Fruit fly (Drosophila melanogaster) whole organism, prepupa: ENCODE data around the gene CG10317.

Source experiments
- CG10669 ChIP-seq: fragments of 200-800 bp; sonication (Bioruptor generic); optimal IDR thresholded peaks from 3 replicates; lab custom pipeline; 2018; ENCODE audit warnings: missing biosample characterization, mild to moderate bottlenecking, missing genetic modification characterization, moderate library complexity
- CG1621 ChIP-seq: fragments of 200-800 bp; sonication (Bioruptor generic); optimal IDR thresholded peaks from 3 replicates; lab custom pipeline; 2018; ENCODE audit warnings: missing biosample characterization, mild to moderate bottlenecking, missing genetic modification characterization
- Eip75B ChIP-seq: fragments of 200-800 bp; sonication (Bioruptor generic); optimal IDR thresholded peaks from 3 replicates; lab custom pipeline; 2016; ENCODE audit warnings: missing biosample characterization, missing genetic modification characterization
- Gug ChIP-seq: fragments of 200-800 bp; sonication (Bioruptor generic); IDR thresholded peaks from 2 replicates; pipeline ENCODE4 v1.3.6; 2022; ENCODE audit warnings: missing biosample characterization, missing genetic modification characterization
- Hr38 ChIP-seq: sonication (Bioruptor generic); optimal IDR thresholded peaks from 2 replicates; lab custom pipeline; 2016; ENCODE audit warnings: missing biosample characterization, missing genetic modification characterization
- dsx ChIP-seq: fragments of 200-800 bp; optimal IDR thresholded peaks from 3 replicates; lab custom pipeline; 2019; ENCODE audit warnings: missing biosample characterization, mild to moderate bottlenecking, missing genetic modification characterization, moderate library complexity; ENCODE audit not compliant: poor library complexity, severe bottlenecking
- salr ChIP-seq, 2 experiments: fragments of 200-800 bp; sonication (Bioruptor generic); optimal IDR thresholded peaks; 3 replicates each; lab custom pipeline; 2016 to 2018; ENCODE audit warnings: missing biosample characterization in 2 of 2, missing genetic modification characterization in 2 of 2, mild to moderate bottlenecking in 1 of 2

DNA sequence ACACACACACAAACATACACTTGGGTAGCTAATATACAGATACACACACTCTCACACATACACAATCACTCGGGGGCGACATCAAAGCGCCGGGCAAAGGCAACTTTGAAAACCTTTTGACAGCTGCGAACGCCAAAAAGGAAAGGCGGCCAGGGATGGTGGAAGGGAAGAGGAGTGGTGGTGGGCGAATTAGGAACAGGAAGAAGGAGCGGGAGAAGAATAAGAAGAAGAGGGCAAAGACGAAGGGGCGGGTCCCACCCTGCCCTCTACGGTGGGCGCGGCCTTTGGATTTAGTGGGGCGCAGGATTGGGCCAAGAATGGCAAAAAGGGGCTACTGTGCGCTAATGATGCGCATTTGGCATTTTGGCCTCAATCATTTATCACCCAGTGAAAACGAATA is 26.2 kb upstream of the CG10317 start:
- TF ChIP-seq CG10669 (GFP tag; lab: Kevin White, UChicago) (no peak), Hr38 (no peak), CG1621 (no peak), dsx (GFP tag; lab: Kevin White, UChicago) (no peak), Gug (GFP tag; lab: Robert Waterston, UW) (no peak), Eip75B (GFP tag; lab: Kevin White, UChicago) (no peak), salr (GFP tag; optimal IDR thresholded peaks at IDR 0.05; lab: Kevin White, UChicago) (no peak)
